Fruit fly (Drosophila melanogaster) whole organism, embryonic: ENCODE measurements around the gene CG6652.

Experiments
- Blimp-1 ChIP-seq: fragments of 200-800 bp; sonication (Bioruptor generic); optimal IDR thresholded peaks from 3 replicates; lab custom pipeline; 2018; ENCODE audit warnings: missing biosample characterization, missing genetic modification characterization, mild to moderate bottlenecking, moderate library complexity, missing genetic modification reagents
- CG11093 ChIP-seq: fragments of 200-800 bp; sonication (Bioruptor generic); IDR thresholded peaks from 3 replicates; pipeline ENCODE4 v1.3.6; 2022; ENCODE audit warnings: missing biosample characterization, missing genetic modification characterization
- CG11696 ChIP-seq: fragments of 200-800 bp; sonication (Bioruptor generic); IDR thresholded peaks from 2 replicates; pipeline ENCODE4 v1.3.6; 2022; ENCODE audit warnings: missing biosample characterization, missing genetic modification characterization
- CG12769 ChIP-seq: fragments of 200-800 bp; sonication (Bioruptor generic); optimal IDR thresholded peaks from 2 replicates; lab custom pipeline; 2019; ENCODE audit warnings: missing biosample characterization, mild to moderate bottlenecking, missing genetic modification characterization, moderate library complexity
- CG13424 ChIP-seq: fragments of 200-800 bp; sonication (Bioruptor generic); optimal IDR thresholded peaks from 2 replicates; lab custom pipeline; 2019; ENCODE audit warnings: missing biosample characterization, mild to moderate bottlenecking, missing genetic modification characterization, moderate library complexity
- CG13775 ChIP-seq: fragments of 200-800 bp; sonication (Bioruptor generic); optimal IDR thresholded peaks from 3 replicates; lab custom pipeline; 2017; ENCODE audit warnings: missing biosample characterization, mild to moderate bottlenecking, missing genetic modification characterization
- CG14710 ChIP-seq: fragments of 200-800 bp; sonication (Bioruptor generic); optimal IDR thresholded peaks from 3 replicates; lab custom pipeline; 2019; ENCODE audit warnings: missing biosample characterization, mild to moderate bottlenecking, missing genetic modification characterization, moderate library complexity
- CG15601 ChIP-seq: fragments of 200-800 bp; sonication (Bioruptor generic); optimal IDR thresholded peaks from 3 replicates; lab custom pipeline; 2019; ENCODE audit warnings: missing biosample characterization, mild to moderate bottlenecking, missing genetic modification characterization, moderate library complexity
- CG1602 ChIP-seq: fragments of 200-800 bp; sonication (Bioruptor generic); optimal IDR thresholded peaks from 3 replicates; lab custom pipeline; 2016; ENCODE audit warnings: missing biosample characterization, missing genetic modification characterization
- CG17359 ChIP-seq: fragments of 200-800 bp; sonication (Bioruptor generic); optimal IDR thresholded peaks from 3 replicates; lab custom pipeline; 2018; ENCODE audit warnings: missing biosample characterization, mild to moderate bottlenecking, missing genetic modification characterization, moderate library complexity
- CG2120 ChIP-seq: fragments of 200-800 bp; sonication (Bioruptor generic); optimal IDR thresholded peaks from 3 replicates; lab custom pipeline; 2016; ENCODE audit warnings: missing biosample characterization, missing genetic modification characterization
- CG3281 ChIP-seq: fragments of 200-800 bp; sonication (Bioruptor generic); optimal IDR thresholded peaks from 3 replicates; lab custom pipeline; 2017; ENCODE audit warnings: missing biosample characterization, mild to moderate bottlenecking, missing genetic modification characterization
- CG4424 ChIP-seq: fragments of 200-800 bp; sonication (Bioruptor generic); optimal IDR thresholded peaks from 3 replicates; lab custom pipeline; 2016; ENCODE audit warnings: missing biosample characterization, missing genetic modification characterization
- CG6272 ChIP-seq: fragments of 200-800 bp; sonication (Bioruptor generic); IDR thresholded peaks from 2 replicates; pipeline ENCODE4 v1.3.6; 2022; ENCODE audit warnings: missing biosample characterization, missing genetic modification characterization
- CG8359 ChIP-seq: fragments of 200-800 bp; sonication (Bioruptor generic); optimal IDR thresholded peaks from 2 replicates; lab custom pipeline; 2017; ENCODE audit warnings: missing biosample characterization, mild to moderate bottlenecking, missing genetic modification characterization, borderline replicate concordance
- CG8388 ChIP-seq: fragments of 200-800 bp; sonication (Bioruptor generic); optimal IDR thresholded peaks from 2 replicates; lab custom pipeline; 2019; ENCODE audit warnings: missing biosample characterization, mild to moderate bottlenecking, missing genetic modification characterization, moderate library complexity
- CG9932 ChIP-seq: fragments of 200-800 bp; sonication (Bioruptor generic); IDR thresholded peaks from 2 replicates; pipeline ENCODE4 v1.3.6; 2022; ENCODE audit warnings: missing biosample characterization, missing genetic modification characterization
- CkIIα-i1 ChIP-seq: fragments of 200-800 bp; sonication (Bioruptor generic); IDR thresholded peaks from 2 replicates; pipeline ENCODE4 v1.3.6; 2022; ENCODE audit warnings: missing biosample characterization, missing genetic modification characterization
- Dfd ChIP-seq, 2 experiments: fragments of >200 bp; optimal IDR thresholded peaks; 2 replicates each; lab custom pipeline; 2017; ENCODE audit warnings: missing biosample characterization in 2 of 2, missing genetic modification characterization in 2 of 2
- Dll ChIP-seq: fragments of 200-800 bp; sonication (Bioruptor generic); IDR thresholded peaks from 4 replicates; pipeline ENCODE4 v1.3.6; 2022; ENCODE audit warnings: missing biosample characterization, missing genetic modification characterization; ENCODE audit not compliant: partially characterized antibody
- ERR ChIP-seq: fragments of 200-800 bp; sonication (Bioruptor generic); optimal IDR thresholded peaks from 2 replicates; lab custom pipeline; 2016; ENCODE audit warnings: missing biosample characterization, missing genetic modification characterization
- Gug ChIP-seq: fragments of 200-800 bp; sonication (Bioruptor generic); IDR thresholded peaks from 4 replicates; pipeline ENCODE4 v1.3.6; 2022; ENCODE audit warnings: missing biosample characterization, missing genetic modification characterization
- Med ChIP-seq: fragments of 200-800 bp; sonication (Bioruptor generic); peaks from one replicate; lab custom pipeline; 2016; ENCODE audit warnings: missing biosample characterization, missing genetic modification characterization, mild to moderate bottlenecking, inconsistent platforms, moderate library complexity
- Mrtf ChIP-seq: fragments of 200-800 bp; sonication (Bioruptor generic); IDR thresholded peaks from 3 replicates; pipeline ENCODE4 v1.3.6; 2022; ENCODE audit warnings: missing biosample characterization, missing genetic modification characterization
- NfI ChIP-seq: fragments of 200-800 bp; sonication (Bioruptor generic); optimal IDR thresholded peaks from 3 replicates; lab custom pipeline; 2018; ENCODE audit warnings: missing biosample characterization, mild to moderate bottlenecking, missing genetic modification characterization, moderate library complexity
- Oli ChIP-seq: fragments of 200-800 bp; sonication (Bioruptor generic); optimal IDR thresholded peaks from 2 replicates; lab custom pipeline; 2018; ENCODE audit warnings: missing biosample characterization, mild to moderate bottlenecking, missing genetic modification characterization, moderate library complexity
- PHDP ChIP-seq: fragments of 200-800 bp; sonication (Bioruptor generic); optimal IDR thresholded peaks from 3 replicates; lab custom pipeline; 2018; ENCODE audit warnings: missing biosample characterization, mild to moderate bottlenecking, missing genetic modification characterization, moderate library complexity
- Ptx1 ChIP-seq: fragments of 200-800 bp; sonication (Bioruptor generic); IDR thresholded peaks from 2 replicates; pipeline ENCODE4 v1.3.6; 2022; ENCODE audit warnings: missing biosample characterization, missing genetic modification characterization
- Rfx ChIP-seq: fragments of 200-800 bp; sonication (Bioruptor generic); IDR thresholded peaks from 2 replicates; pipeline ENCODE4 v1.3.6; 2022; ENCODE audit warnings: missing biosample characterization, missing genetic modification characterization
- Ssrp ChIP-seq: fragments of 200-800 bp; sonication (Bioruptor generic); optimal IDR thresholded peaks from 2 replicates; lab custom pipeline; 2018; ENCODE audit warnings: missing biosample characterization, mild to moderate bottlenecking, missing genetic modification characterization, moderate library complexity
- bab2 ChIP-seq: fragments of 200-800 bp; sonication (Bioruptor generic); optimal IDR thresholded peaks from 2 replicates; lab custom pipeline; 2016; ENCODE audit warnings: missing biosample characterization, missing genetic modification characterization
- bsh ChIP-seq, 2 experiments: fragments of 200-800 bp; sonication (Bioruptor generic); optimal IDR thresholded peaks; 2 replicates each; lab custom pipeline; 2017 to 2018; ENCODE audit warnings: mild to moderate bottlenecking in 2 of 2, missing biosample characterization in 2 of 2, missing genetic modification characterization in 2 of 2, moderate library complexity in 1 of 2
- cato ChIP-seq: fragments of 200-800 bp; sonication (Bioruptor generic); optimal IDR thresholded peaks from 2 replicates; lab custom pipeline; 2016; ENCODE audit warnings: missing biosample characterization, missing genetic modification characterization, borderline replicate concordance
- dysf ChIP-seq: fragments of 200-800 bp; sonication (Bioruptor generic); IDR thresholded peaks from 3 replicates; pipeline ENCODE4 v1.3.6; 2022; ENCODE audit warnings: missing biosample characterization, missing genetic modification characterization
- jigr1 ChIP-seq: fragments of 200-800 bp; sonication (Bioruptor generic); IDR thresholded peaks from 3 replicates; pipeline ENCODE4 v1.3.6; 2022; ENCODE audit warnings: missing biosample characterization, missing genetic modification characterization
- klu ChIP-seq: fragments of 200-800 bp; sonication (Bioruptor generic); IDR thresholded peaks from 2 replicates; pipeline ENCODE4 v1.3.6; 2022; ENCODE audit warnings: missing biosample characterization, missing genetic modification characterization
- org-1 ChIP-seq: fragments of 200-800 bp; sonication (Bioruptor generic); optimal IDR thresholded peaks from 2 replicates; lab custom pipeline; 2017; ENCODE audit warnings: missing biosample characterization, missing genetic modification characterization
- psq ChIP-seq: fragments of 200-800 bp; sonication (Bioruptor generic); optimal IDR thresholded peaks from 2 replicates; lab custom pipeline; 2017; ENCODE audit warnings: missing biosample characterization, missing genetic modification characterization
- tup ChIP-seq: fragments of 200-800 bp; sonication (Bioruptor generic); optimal IDR thresholded peaks from 2 replicates; lab custom pipeline; 2016; ENCODE audit warnings: missing biosample characterization, mild to moderate bottlenecking, missing genetic modification characterization, moderate library complexity
- tx ChIP-seq: fragments of 200-800 bp; sonication (Bioruptor generic); optimal IDR thresholded peaks from 2 replicates; lab custom pipeline; 2016; ENCODE audit warnings: missing biosample characterization, missing genetic modification characterization
- unpg ChIP-seq: fragments of 200-800 bp; sonication (Bioruptor generic); optimal IDR thresholded peaks from 3 replicates; lab custom pipeline; 2018; ENCODE audit warnings: missing biosample characterization, mild to moderate bottlenecking, missing genetic modification characterization, moderate library complexity
- usp ChIP-seq: fragments of >200 bp; optimal IDR thresholded peaks from 2 replicates; lab custom pipeline; 2017; ENCODE audit warnings: missing biosample characterization, missing genetic modification characterization
- vnd ChIP-seq: fragments of 200-800 bp; sonication (Bioruptor generic); IDR thresholded peaks from 3 replicates; pipeline ENCODE4 v1.3.6; 2022; ENCODE audit warnings: missing biosample characterization, missing genetic modification characterization; ENCODE audit not compliant: partially characterized antibody
- wor ChIP-seq: fragments of 200-800 bp; sonication (Bioruptor generic); IDR thresholded peaks from 2 replicates; pipeline ENCODE4 v1.3.6; 2022; ENCODE audit warnings: missing biosample characterization, missing genetic modification characterization

CG6652 gene

dm6 chr3L:16989169-16989568 lies 33.5 kb downstream of the CG6652 start (continued):
- TF ChIP-seq Blimp-1 (GFP tag; lab: Kevin White, UChicago): peak; percentile 27
- TF ChIP-seq Ssrp (tag; lab: Kevin White, UChicago): peak; percentile 43
- TF ChIP-seq CG13775 (GFP tag; lab: Kevin White, UChicago): peak; percentile 10
- no peak for TF ChIP-seq CkIIα-i1 (GFP tag; lab: Robert Waterston, UW)
- peak; percentile 45 for TF ChIP-seq Ptx1 (GFP tag; lab: Robert Waterston, UW)
- peak; percentile 62; the same call in 2 of the 3 replicates for TF ChIP-seq dysf
- TF ChIP-seq CG1602 (GFP tag; lab: Kevin White, UChicago): no peak
- TF ChIP-seq PHDP: peak; percentile 52
- TF ChIP-seq Rfx: peak; percentile 40
- peak; percentile 31 for TF ChIP-seq CG15601 (tag; lab: Kevin White, UChicago)
- no peak for TF ChIP-seq klu (GFP tag; lab: Robert Waterston, UW)
- peak; percentile 37 to 53 for TF ChIP-seq bsh (GFP tag; optimal IDR thresholded peaks at IDR 0.05; lab: Kevin White, UChicago)
- no peak for TF ChIP-seq ERR (GFP tag; lab: Kevin White, UChicago)
- TF ChIP-seq Oli: peak; percentile 54
- TF ChIP-seq CG17359 (tag; lab: Kevin White, UChicago): peak; percentile 14
- TF ChIP-seq unpg: peak; percentile 42
- peak; percentile 10; the same call in 1 of the 2 replicates for TF ChIP-seq CG6272 (GFP tag; lab: Robert Waterston, UW)
- 0 out of 2 replicates have a peak, but pooled peaks have one; percentile 18 for TF ChIP-seq wor (GFP tag; lab: Robert Waterston, UW)
- TF ChIP-seq Dll (GFP tag; lab: Robert Waterston, UW): no peak
- peak; percentile 13 for TF ChIP-seq CG8388 (GFP tag; lab: Kevin White, UChicago)
- peak; percentile 45 for TF ChIP-seq CG3281 (GFP tag; lab: Kevin White, UChicago)
- no peak for TF ChIP-seq CG11093 (GFP tag; lab: Robert Waterston, UW)
- TF ChIP-seq CG11696 (GFP tag; lab: Robert Waterston, UW): peak; percentile 78
- TF ChIP-seq usp (GFP tag; lab: Kevin White, UChicago): no peak
- peak; percentile 25 for TF ChIP-seq CG4424 (GFP tag; lab: Kevin White, UChicago)
- peak; percentile 51 for TF ChIP-seq CG2120 (GFP tag; lab: Kevin White, UChicago)
- peak; percentile 25 for TF ChIP-seq org-1
- TF ChIP-seq CG14710: peak; percentile 20
- TF ChIP-seq cato (GFP tag; lab: Kevin White, UChicago): no peak
- TF ChIP-seq Med: peak; percentile 43
- peak; percentile 40 for TF ChIP-seq NfI (GFP tag; lab: Kevin White, UChicago)
- TF ChIP-seq vnd: no peak
- peak; percentile 37; the same call in 1 of the 2 replicates for TF ChIP-seq CG9932 (GFP tag; lab: Robert Waterston, UW)

dm6 chr3L:16988526-16988925 lies 34.1 kb downstream of the CG6652 start:
- TF ChIP-seq CG13424 (tag; lab: Kevin White, UChicago) (no peak), CG8359 (GFP tag; lab: Kevin White, UChicago) (no peak), bab2 (GFP tag; lab: Kevin White, UChicago) (no peak), tx (GFP tag; lab: Kevin White, UChicago) (no peak), Gug (GFP tag; lab: Robert Waterston, UW) (no peak), tup (GFP tag; lab: Kevin White, UChicago) (no peak), CG12769 (tag; lab: Kevin White, UChicago) (no peak), Mrtf (GFP tag; lab: Robert Waterston, UW) (no peak), jigr1 (GFP tag; lab: Robert Waterston, UW) (no peak), Dfd (GFP tag; optimal IDR thresholded peaks at IDR 0.05; lab: Kevin White, UChicago) (no peak), psq (GFP tag; lab: Kevin White, UChicago) (no peak)
- TF ChIP-seq, all 482 proteins: peak for 0
